Fruit fly (Drosophila melanogaster) whole organism: Measurements from ENCODE around the gene CG42717.

Experiments
- Dll ChIP-seq: fragments of >200 bp; optimal IDR thresholded peaks from 2 replicates; lab custom pipeline; 2017
- EcR ChIP-seq, 2 experiments: fragments of >200 bp; optimal IDR thresholded peaks; 2 replicates each; lab custom pipeline; 2017; ENCODE audit warnings: missing biosample characterization in 2 of 2, missing genetic modification characterization in 2 of 2, missing genetic modification reagents in 2 of 2
- pan ChIP-seq: fragments of >200 bp; optimal IDR thresholded peaks from 2 replicates; lab custom pipeline; 2017
- usp ChIP-seq: fragments of >200 bp; optimal IDR thresholded peaks from 2 replicates; lab custom pipeline; 2017; ENCODE audit warnings: missing biosample characterization, missing genetic modification characterization, mixed read lengths

dm6 chr3L:16034224-16034623 is 1.2 kb upstream of the CG42717 start, which contains the start of gene CG42538:
- TF ChIP-seq usp: no peak
- no peak for TF ChIP-seq EcR (GFP tag; optimal IDR thresholded peaks at IDR 0.05; lab: Kevin White, UChicago)
- no peak for TF ChIP-seq pan (lab: Kevin White, UChicago)
- TF ChIP-seq Dll (lab: Kevin White, UChicago): no peak
